Worm (Caenorhabditis elegans): Measurements from ENCODE around the gene lron-2.

Gene lron-2

ce11 chrV:9316970-9317369, 29.6 kb upstream of the lron-2 start:
- TF ChIP-seq hpl-2 (GFP tag; optimal IDR thresholded peaks at IDR 0.05) (no peak), fkh-10 (GFP tag; optimal IDR thresholded peaks at IDR 0.05) (peak; percentile 80), lin-14 (GFP tag; optimal IDR thresholded peaks at IDR 0.05) (peak; percentile 29), dsc-1 (tag; optimal IDR thresholded peaks at IDR 0.05) (no peak)

- TF ChIP-seq mep-1 (tag; optimal IDR thresholded peaks at IDR 0.05) (no peak), snpc-4 (tag; optimal IDR thresholded peaks at IDR 0.05) (no peak), lin-14 (GFP tag; optimal IDR thresholded peaks at IDR 0.05) (no peak), xbp-1 (tag; optimal IDR thresholded peaks at IDR 0.05) (no peak), sox-4 (tag; optimal IDR thresholded peaks at IDR 0.05) (no peak), lin-13 (GFP tag; optimal IDR thresholded peaks at IDR 0.05) (no peak), blmp-1 (tag; optimal IDR thresholded peaks at IDR 0.05) (no peak), vab-15 (tag; optimal IDR thresholded peaks at IDR 0.05) (no peak), nhr-19 (GFP tag; conservative IDR thresholded peaks at IDR 0.05) (no peak), snu-23 (GFP tag; optimal IDR thresholded peaks at IDR 0.05) (no peak), lsy-2 (tag; optimal IDR thresholded peaks at IDR 0.05) (no peak), ceh-90 (tag; optimal IDR thresholded peaks at IDR 0.05) (no peak), sup-37 (GFP tag; optimal IDR thresholded peaks at IDR 0.05) (no peak), egl-13 (tag; optimal IDR thresholded peaks at IDR 0.05) (no peak), nhr-71 (tag; optimal IDR thresholded peaks at IDR 0.05) (no peak), pag-3 (tag; optimal IDR thresholded peaks at IDR 0.05; ENCODE audit: borderline replicate concordance, insufficient read depth) (no peak), mab-9 (GFP tag; IDR thresholded peaks at IDR 0.05) (no peak), zip-4 (GFP tag; optimal IDR thresholded peaks at IDR 0.05) (no peak), tlp-1 (tag; optimal IDR thresholded peaks at IDR 0.05) (no peak), fkh-10 (GFP tag; optimal IDR thresholded peaks at IDR 0.05) (no peak)
Observed at ce11 chrV:9314408-9314807, 27.0 kb upstream of the lron-2 start.

ce11 chrV:9312377-9312776, 25.0 kb upstream of the lron-2 start:
- TF ChIP-seq elt-3 (tag; optimal IDR thresholded peaks at IDR 0.05) (no peak), nhr-77 (tag; optimal IDR thresholded peaks at IDR 0.05) (no peak), ama-1 (optimal IDR thresholded peaks at IDR 0.05) (no peak), unc-86 (tag; optimal IDR thresholded peaks at IDR 0.05) (no peak), C16A3.4 (tag; optimal IDR thresholded peaks at IDR 0.05) (no peak), grh-1 (GFP tag; IDR thresholded peaks at IDR 0.05) (no peak), unc-62 (GFP tag; optimal IDR thresholded peaks at IDR 0.05) (no peak), fkh-10 (GFP tag; optimal IDR thresholded peaks at IDR 0.05) (peak; percentile 85), aha-1 (tag; optimal IDR thresholded peaks at IDR 0.05) (no peak), efl-1 (optimal IDR thresholded peaks at IDR 0.05) (no peak), efl-1 (GFP tag; optimal IDR thresholded peaks at IDR 0.05 in 1 of 2) (peak in 1 of 2 experiments; percentile 59), nhr-47 (tag; optimal IDR thresholded peaks at IDR 0.05) (no peak), swsn-7 (tag; optimal IDR thresholded peaks at IDR 0.05) (no peak), fkh-8 (tag; optimal IDR thresholded peaks at IDR 0.05) (no peak), lin-14 (GFP tag; optimal IDR thresholded peaks at IDR 0.05) (peak; percentile 24), nhr-90 (tag; optimal IDR thresholded peaks at IDR 0.05; ENCODE audit: poor library complexity) (no peak), ceh-8 (GFP tag; optimal IDR thresholded peaks at IDR 0.05) (no peak), hlh-4 (tag; optimal IDR thresholded peaks at IDR 0.05) (no peak), nhr-20 (tag; optimal IDR thresholded peaks at IDR 0.05) (no peak), jun-1 (tag; optimal IDR thresholded peaks at IDR 0.05) (no peak), hlh-17 (GFP tag; optimal IDR thresholded peaks at IDR 0.05; ENCODE audit: borderline replicate concordance) (no peak), nhr-19 (GFP tag; conservative IDR thresholded peaks at IDR 0.05) (no peak), zag-1 (tag; optimal IDR thresholded peaks at IDR 0.05) (no peak), blmp-1 (tag; optimal IDR thresholded peaks at IDR 0.05) (no peak)
